Worm (Caenorhabditis elegans) whole organism, mixed stage, embryonic: ENCODE results near the gene cyp-33C5.
"Not testable (repeated sequence)": the region's sequence is repeated elsewhere in the genome, so short reads cannot be mapped to it uniquely, and the experiment has no call there.

Source experiments
- M03D4.4 ChIP-seq: sonication (generic microtip); optimal IDR thresholded peaks from 2 replicates; lab custom pipeline; 2017; ENCODE audit warnings: mild to moderate bottlenecking, missing genetic modification characterization, missing compliant biosample characterization
- bed-3 ChIP-seq: fragments of 200-800 bp; sonication (Bioruptor generic); optimal IDR thresholded peaks from 3 replicates; lab custom pipeline; 2018; ENCODE audit warnings: mild to moderate bottlenecking, missing genetic modification characterization, moderate library complexity, missing compliant biosample characterization
- blmp-1 ChIP-seq: fragments of 150-350 bp; optimal IDR thresholded peaks from 2 replicates; lab custom pipeline; 2014; ENCODE audit warnings: missing biosample characterization, missing genetic modification characterization
- ceh-39 ChIP-seq: fragments of 150-350 bp; optimal IDR thresholded peaks from 2 replicates; lab custom pipeline; 2014; ENCODE audit warnings: missing biosample characterization, missing genetic modification characterization
- ceh-43 ChIP-seq: fragments of 200-800 bp; sonication (Bioruptor generic); optimal IDR thresholded peaks from 2 replicates; lab custom pipeline; 2018; ENCODE audit warnings: mild to moderate bottlenecking, missing genetic modification characterization, moderate library complexity, missing compliant biosample characterization
- ceh-83 ChIP-seq: fragments of 200-800 bp; sonication (Bioruptor generic); optimal IDR thresholded peaks from 2 replicates; lab custom pipeline; 2018; ENCODE audit warnings: mild to moderate bottlenecking, missing genetic modification characterization, missing compliant biosample characterization
- ces-1 ChIP-seq: fragments of 150-350 bp; optimal IDR thresholded peaks from 2 replicates; lab custom pipeline; 2014; ENCODE audit warnings: missing biosample characterization, missing genetic modification reagents, missing genetic modification characterization
- cnd-1 ChIP-seq: fragments of 200-800 bp; sonication (Bioruptor generic); optimal IDR thresholded peaks from 2 replicates; lab custom pipeline; 2018; ENCODE audit warnings: mild to moderate bottlenecking, missing genetic modification characterization, missing compliant biosample characterization
- drap-1 ChIP-seq: fragments of 200-800 bp; sonication (Bioruptor generic); optimal IDR thresholded peaks from 3 replicates; lab custom pipeline; 2018; ENCODE audit warnings: mild to moderate bottlenecking, missing genetic modification characterization, missing compliant biosample characterization
- elt-1 ChIP-seq: sonication (generic microtip); optimal IDR thresholded peaks from 2 replicates; lab custom pipeline; 2017; ENCODE audit warnings: missing genetic modification characterization, mild to moderate bottlenecking, missing compliant biosample characterization, antibody characterized with exemption, moderate library complexity, borderline replicate concordance; ENCODE audit not compliant: insufficient read depth
- elt-3 ChIP-seq: fragments of 150-350 bp; optimal IDR thresholded peaks from 2 replicates; lab custom pipeline; 2014; ENCODE audit warnings: missing biosample characterization, missing genetic modification characterization
- flh-1 ChIP-seq: fragments of 200-800 bp; sonication (Bioruptor generic); optimal IDR thresholded peaks from 2 replicates; lab custom pipeline; 2018; ENCODE audit warnings: mild to moderate bottlenecking, missing genetic modification characterization, moderate library complexity, missing compliant biosample characterization
- ham-2 ChIP-seq: fragments of 200-800 bp; sonication (Bioruptor generic); optimal IDR thresholded peaks from 2 replicates; lab custom pipeline; 2018; ENCODE audit warnings: mild to moderate bottlenecking, missing genetic modification characterization, missing compliant biosample characterization
- hlh-1 ChIP-seq: fragments of 150-350 bp; optimal IDR thresholded peaks from 2 replicates; lab custom pipeline; 2014; ENCODE audit warnings: missing biosample characterization, missing genetic modification reagents, missing genetic modification characterization
- lin-13 ChIP-seq: fragments of 150-350 bp; optimal IDR thresholded peaks from 2 replicates; lab custom pipeline; 2014; ENCODE audit warnings: missing biosample characterization, missing genetic modification characterization
- lin-32 ChIP-seq: fragments of 200-800 bp; sonication (Bioruptor generic); optimal IDR thresholded peaks from 2 replicates; lab custom pipeline; 2018; ENCODE audit warnings: mild to moderate bottlenecking, missing genetic modification characterization, missing compliant biosample characterization
- lsy-2 ChIP-seq: fragments of 150-350 bp; optimal IDR thresholded peaks from 2 replicates; lab custom pipeline; 2014; ENCODE audit warnings: missing biosample characterization, missing genetic modification characterization
- mab-5 ChIP-seq: fragments of 150-350 bp; optimal IDR thresholded peaks from 2 replicates; lab custom pipeline; 2014; ENCODE audit warnings: missing biosample characterization, missing genetic modification characterization
- mls-2 ChIP-seq: sonication (generic microtip); optimal IDR thresholded peaks from 2 replicates; lab custom pipeline; 2016; ENCODE audit warnings: mild to moderate bottlenecking, missing genetic modification characterization, moderate library complexity, missing compliant biosample characterization
- nhr-237 ChIP-seq: fragments of 150-350 bp; optimal IDR thresholded peaks from 2 replicates; lab custom pipeline; 2014; ENCODE audit warnings: missing biosample characterization, missing genetic modification characterization
- nhr-28 ChIP-seq: fragments of 150-350 bp; optimal IDR thresholded peaks from 2 replicates; lab custom pipeline; 2014; ENCODE audit warnings: missing biosample characterization, missing genetic modification characterization
- nhr-76 ChIP-seq: sonication (generic microtip); optimal IDR thresholded peaks from 2 replicates; lab custom pipeline; 2017; ENCODE audit warnings: missing biosample characterization, missing genetic modification characterization
- pha-4 ChIP-seq: fragments of 150-350 bp; optimal IDR thresholded peaks from 2 replicates; lab custom pipeline; 2018; ENCODE audit warnings: missing biosample characterization, missing genetic modification reagents, missing genetic modification characterization
- sem-2 ChIP-seq: fragments of 200-800 bp; sonication (Bioruptor generic); optimal IDR thresholded peaks from 2 replicates; lab custom pipeline; 2018; ENCODE audit warnings: mild to moderate bottlenecking, missing genetic modification characterization, missing compliant biosample characterization
- snpc-4 ChIP-seq: fragments of 150-350 bp; optimal IDR thresholded peaks from 2 replicates; lab custom pipeline; 2014; ENCODE audit warnings: missing biosample characterization, missing genetic modification characterization
- sptf-1 ChIP-seq: sonication (generic microtip); optimal IDR thresholded peaks from 2 replicates; lab custom pipeline; 2017; ENCODE audit warnings: mild to moderate bottlenecking, missing genetic modification characterization, moderate library complexity, missing compliant biosample characterization
- tbx-8 ChIP-seq: fragments of 200-800 bp; sonication (Bioruptor generic); optimal IDR thresholded peaks from 2 replicates; lab custom pipeline; 2018; ENCODE audit warnings: mild to moderate bottlenecking, missing genetic modification characterization, moderate library complexity, missing compliant biosample characterization
- unc-120 ChIP-seq: sonication (generic microtip); optimal IDR thresholded peaks from 2 replicates; lab custom pipeline; 2017; ENCODE audit warnings: missing genetic modification characterization, missing compliant biosample characterization; ENCODE audit not compliant: poor library complexity, severe bottlenecking
- zip-8 ChIP-seq: fragments of 150-350 bp; optimal IDR thresholded peaks from 2 replicates; lab custom pipeline; 2014; ENCODE audit warnings: missing biosample characterization, missing genetic modification characterization
- ztf-11 ChIP-seq: fragments of 150-350 bp; optimal IDR thresholded peaks from 2 replicates; lab custom pipeline; 2014; ENCODE audit warnings: missing biosample characterization, missing genetic modification characterization

The cyp-33C5 gene

ce11 chrV:2255191-2255590, 10.4 kb downstream of the cyp-33C5 start, which contains the start of gene F41B5.1:
TSS of gene F41B5.1 (plus strand) at chrV:2255533.
- TF ChIP-seq flh-1 (GFP tag; lab: Kevin White, UChicago); sptf-1 (tag; lab: Kevin White, UChicago); nhr-237 (tag; lab: Kevin White, UChicago): not testable (repeated sequence)
- TF ChIP-seq, all 35 proteins: peak for 0; not testable (repeated sequence) for 35

- TF ChIP-seq ceh-83 (GFP tag; lab: Kevin White, UChicago) = no peak
- TF ChIP-seq elt-3 (tag; lab: Kevin White, UChicago) = no peak
- no peak for TF ChIP-seq lin-32 (GFP tag; lab: Kevin White, UChicago)
- no peak for TF ChIP-seq tbx-8 (GFP tag; lab: Kevin White, UChicago)
- peak; percentile 75 for TF ChIP-seq pha-4
Observed at ce11 chrV:2259750-2260149, 14.9 kb downstream of the cyp-33C5 start, which contains the start of gene nhr-182. TSS of gene nhr-182 (minus strand) at chrV:2259927.

ce11 chrV:2260660-2261059, 15.9 kb downstream of the cyp-33C5 start, which contains the start of gene F41B5.12:
TSS of gene F41B5.12 (plus strand) at chrV:2260960.
- no peak for TF ChIP-seq nhr-237 (tag; lab: Kevin White, UChicago)
- no peak for TF ChIP-seq ces-1
- TF ChIP-seq M03D4.4 = no peak
- no peak for TF ChIP-seq flh-1 (GFP tag; lab: Kevin White, UChicago)
- no peak for TF ChIP-seq ham-2 (GFP tag; lab: Kevin White, UChicago)
- no peak for TF ChIP-seq ceh-83 (GFP tag; lab: Kevin White, UChicago)
- TF ChIP-seq nhr-76 (tag; lab: Kevin White, UChicago) = no peak

ce11 chrV:2264455-2264854, 19.7 kb downstream of the cyp-33C5 start, which contains the start of gene nhr-183:
TSS of gene nhr-183 (minus strand) at chrV:2264634.
- TF ChIP-seq zip-8 = no peak

- TF ChIP-seq lin-13 (tag; lab: Kevin White, UChicago) (no peak), elt-1 (tag; lab: Kevin White, UChicago) (no peak), mab-5 (tag; lab: Kevin White, UChicago) (no peak), hlh-1 (tag; lab: Kevin White, UChicago) (no peak), lin-32 (GFP tag; lab: Kevin White, UChicago) (no peak), nhr-28 (tag; lab: Kevin White, UChicago) (no peak), ceh-43 (GFP tag; lab: Kevin White, UChicago) (no peak), nhr-237 (tag; lab: Kevin White, UChicago) (no peak), mls-2 (tag; lab: Kevin White, UChicago) (no peak)
Observed at ce11 chrV:2264925-2265324, 20.1 kb downstream of the cyp-33C5 start.

- TF ChIP-seq blmp-1 (tag; lab: Kevin White, UChicago) (no peak), flh-1 (GFP tag; lab: Kevin White, UChicago) (no peak), ces-1 (no peak), ztf-11 (tag; lab: Kevin White, UChicago) (no peak), unc-120 (tag; lab: Kevin White, UChicago) (no peak), lsy-2 (no peak), M03D4.4 (no peak), drap-1 (GFP tag; lab: Kevin White, UChicago) (no peak), lin-32 (GFP tag; lab: Kevin White, UChicago) (no peak), elt-3 (tag; lab: Kevin White, UChicago) (no peak), snpc-4 (tag; lab: Kevin White, UChicago) (no peak), sem-2 (GFP tag; lab: Kevin White, UChicago) (no peak), bed-3 (GFP tag; lab: Kevin White, UChicago) (no peak), ceh-39 (no peak), nhr-76 (tag; lab: Kevin White, UChicago) (no peak), cnd-1 (tag; lab: Kevin White, UChicago) (no peak)
Observed at ce11 chrV:2266958-2267357, 22.2 kb downstream of the cyp-33C5 start, which contains the start of gene nhr-275. TSS of gene nhr-275 (minus strand) at chrV:2267058.
